Fruit fly (Drosophila melanogaster) S2 (cell line): Measurements from ENCODE around the gene trbl.

Experiments
- CG8478 ChIP-seq: fragments of >200 bp; optimal IDR thresholded peaks from 2 replicates; lab custom pipeline; 2018
- CTCF ChIP-seq, 2 experiments: fragments of >200 bp; optimal IDR thresholded peaks; 2 replicates each; lab custom pipeline; 2018

trbl gene

dm6 chr3L:20347762-20348580, 53.4 kb downstream of the trbl start, which contains the start of the genes Rbbp5 and eRF1:
TSS of gene Rbbp5 (minus strand) at chr3L:20347942.
TSS of gene eRF1 (plus strand) at chr3L:20348355.
- no peak for TF ChIP-seq CG8478 (lab: Kevin White, UChicago)
- no peak for TF ChIP-seq CTCF (optimal IDR thresholded peaks at IDR 0.05; lab: Kevin White, UChicago)
